Worm (Caenorhabditis elegans): ENCODE results near the gene Y116A8C.27.

ce11 chrIV:17053261-17053660 is 42.8 kb downstream of the Y116A8C.27 start, which contains the start of gene Y116A8C.23:
- TF ChIP-seq madf-2 (tag; optimal IDR thresholded peaks at IDR 0.05) (no peak), syd-9 (tag; optimal IDR thresholded peaks at IDR 0.05) (no peak), sox-4 (tag; optimal IDR thresholded peaks at IDR 0.05) (no peak), ceh-6 (GFP tag; optimal IDR thresholded peaks at IDR 0.05) (no peak), ceh-19 (GFP tag; optimal IDR thresholded peaks at IDR 0.05) (no peak), nhr-232 (tag; optimal IDR thresholded peaks at IDR 0.05) (no peak)

All from whole organism, late embryonic.